Fruit fly (Drosophila melanogaster) whole organism, prepupa: Measurements from ENCODE around the gene for.

ENCODE experiments used
- Blimp-1 ChIP-seq: fragments of 200-800 bp; sonication (Bioruptor generic); optimal IDR thresholded peaks from 3 replicates; lab custom pipeline; 2017; ENCODE audit warnings: missing biosample characterization, missing genetic modification characterization, mild to moderate bottlenecking, moderate library complexity, missing genetic modification reagents
- CG10631 ChIP-seq: fragments of 200-800 bp; sonication (Bioruptor generic); optimal IDR thresholded peaks from 2 replicates; lab custom pipeline; 2016; ENCODE audit warnings: missing biosample characterization, missing genetic modification characterization
- CG10669 ChIP-seq: fragments of 200-800 bp; sonication (Bioruptor generic); optimal IDR thresholded peaks from 3 replicates; lab custom pipeline; 2018; ENCODE audit warnings: missing biosample characterization, mild to moderate bottlenecking, missing genetic modification characterization, moderate library complexity
- CG11294 ChIP-seq: fragments of 200-800 bp; sonication (Bioruptor generic); IDR thresholded peaks from 2 replicates; pipeline ENCODE4 v1.3.6; 2022; ENCODE audit warnings: missing biosample characterization, missing genetic modification characterization
- CG11762 ChIP-seq: fragments of 200-800 bp; sonication (Bioruptor generic); optimal IDR thresholded peaks from 3 replicates; lab custom pipeline; 2016; ENCODE audit warnings: missing biosample characterization, missing genetic modification characterization; ENCODE audit not compliant: insufficient read depth
- CG11902 ChIP-seq: fragments of 200-800 bp; sonication (Bioruptor generic); optimal IDR thresholded peaks from 3 replicates; lab custom pipeline; 2016; ENCODE audit warnings: missing biosample characterization, missing genetic modification characterization
- CG1621 ChIP-seq: fragments of 200-800 bp; sonication (Bioruptor generic); optimal IDR thresholded peaks from 3 replicates; lab custom pipeline; 2018; ENCODE audit warnings: missing biosample characterization, mild to moderate bottlenecking, missing genetic modification characterization
- CG16779 ChIP-seq: fragments of 200-800 bp; sonication (Bioruptor generic); optimal IDR thresholded peaks from 3 replicates; lab custom pipeline; 2017; ENCODE audit warnings: missing biosample characterization, mild to moderate bottlenecking, missing genetic modification characterization
- CG32006 ChIP-seq: fragments of 200-800 bp; sonication (Bioruptor generic); optimal IDR thresholded peaks from 3 replicates; lab custom pipeline; 2017; ENCODE audit warnings: missing biosample characterization, mild to moderate bottlenecking, missing genetic modification characterization
- CG4318 ChIP-seq: fragments of 200-800 bp; sonication (Bioruptor generic); optimal IDR thresholded peaks from 3 replicates; lab custom pipeline; 2017; ENCODE audit warnings: missing biosample characterization, mild to moderate bottlenecking, missing genetic modification characterization
- CG6276 ChIP-seq: fragments of 200-800 bp; sonication (Bioruptor generic); optimal IDR thresholded peaks from 2 replicates; lab custom pipeline; 2017; ENCODE audit warnings: missing biosample characterization, mild to moderate bottlenecking, missing genetic modification characterization
- CG6792 ChIP-seq: fragments of 200-800 bp; sonication (Bioruptor generic); optimal IDR thresholded peaks from 3 replicates; lab custom pipeline; 2016; ENCODE audit warnings: missing biosample characterization, missing genetic modification characterization
- CG6808 ChIP-seq: fragments of 200-800 bp; sonication (Bioruptor generic); optimal IDR thresholded peaks from 3 replicates; lab custom pipeline; 2017; ENCODE audit warnings: missing biosample characterization, missing genetic modification characterization, mild to moderate bottlenecking, moderate library complexity, missing genetic modification reagents
- CG6854 ChIP-seq: fragments of 200-800 bp; sonication (Bioruptor generic); optimal IDR thresholded peaks from 2 replicates; lab custom pipeline; 2017; ENCODE audit warnings: missing biosample characterization, mild to moderate bottlenecking, missing genetic modification characterization
- CG7368 ChIP-seq: fragments of 200-800 bp; sonication (Bioruptor generic); optimal IDR thresholded peaks from 3 replicates; lab custom pipeline; 2016; ENCODE audit warnings: missing biosample characterization, missing genetic modification characterization
- CG8119 ChIP-seq: fragments of 200-800 bp; sonication (Bioruptor generic); IDR thresholded peaks from 3 replicates; pipeline ENCODE4 v1.3.6; 2022; ENCODE audit warnings: missing biosample characterization, missing genetic modification characterization
- CG8319 ChIP-seq: fragments of 200-800 bp; sonication (Bioruptor generic); optimal IDR thresholded peaks from 3 replicates; lab custom pipeline; 2016; ENCODE audit warnings: missing biosample characterization, missing genetic modification characterization
- CG8632 ChIP-seq: fragments of 200-800 bp; sonication (Bioruptor generic); optimal IDR thresholded peaks from 3 replicates; lab custom pipeline; 2016; ENCODE audit warnings: missing biosample characterization, missing genetic modification characterization
- Eip75B ChIP-seq: fragments of 200-800 bp; sonication (Bioruptor generic); optimal IDR thresholded peaks from 3 replicates; lab custom pipeline; 2016; ENCODE audit warnings: missing biosample characterization, missing genetic modification characterization
- Eip78C ChIP-seq: fragments of 200-800 bp; sonication (Bioruptor generic); peaks from one replicate; lab custom pipeline; 2016; ENCODE audit warnings: missing biosample characterization, missing genetic modification characterization
- Eip93F ChIP-seq: fragments of 200-800 bp; sonication (Bioruptor generic); optimal IDR thresholded peaks from 2 replicates; lab custom pipeline; 2016; ENCODE audit warnings: missing biosample characterization, mild to moderate bottlenecking, missing genetic modification characterization
- Gug ChIP-seq: fragments of 200-800 bp; sonication (Bioruptor generic); IDR thresholded peaks from 2 replicates; pipeline ENCODE4 v1.3.6; 2022; ENCODE audit warnings: missing biosample characterization, missing genetic modification characterization
- Hr38 ChIP-seq: sonication (Bioruptor generic); optimal IDR thresholded peaks from 2 replicates; lab custom pipeline; 2016; ENCODE audit warnings: missing biosample characterization, missing genetic modification characterization
- Hr39 ChIP-seq: fragments of 200-800 bp; sonication (Bioruptor generic); optimal IDR thresholded peaks from 2 replicates; lab custom pipeline; 2016; ENCODE audit warnings: missing biosample characterization, missing genetic modification characterization
- Hr4 ChIP-seq: fragments of 200-800 bp; sonication (Bioruptor generic); optimal IDR thresholded peaks from 3 replicates; lab custom pipeline; 2016; ENCODE audit warnings: missing biosample characterization, missing genetic modification characterization
- OdsH ChIP-seq: fragments of 200-800 bp; sonication (Bioruptor generic); optimal IDR thresholded peaks from 3 replicates; lab custom pipeline; 2016; ENCODE audit warnings: missing biosample characterization, missing genetic modification characterization
- Smox ChIP-seq: fragments of 200-800 bp; sonication (Bioruptor generic); optimal IDR thresholded peaks from 3 replicates; lab custom pipeline; 2016; ENCODE audit warnings: missing biosample characterization, missing genetic modification characterization
- Sox102F ChIP-seq: fragments of 200-800 bp; sonication (Bioruptor generic); optimal IDR thresholded peaks from 2 replicates; lab custom pipeline; 2016; ENCODE audit warnings: missing biosample characterization, mild to moderate bottlenecking, missing genetic modification characterization
- Sox14 ChIP-seq: fragments of 200-800 bp; sonication (Bioruptor generic); optimal IDR thresholded peaks from 3 replicates; lab custom pipeline; 2016; ENCODE audit warnings: missing biosample characterization, missing genetic modification characterization
- Sox15 ChIP-seq: fragments of 200-800 bp; sonication (Bioruptor generic); optimal IDR thresholded peaks from 3 replicates; lab custom pipeline; 2016; ENCODE audit warnings: missing biosample characterization, missing genetic modification characterization
- achi ChIP-seq: fragments of 200-800 bp; sonication (Bioruptor generic); optimal IDR thresholded peaks from 3 replicates; lab custom pipeline; 2016; ENCODE audit warnings: missing biosample characterization, missing genetic modification characterization
- acj6 ChIP-seq: fragments of 200-800 bp; sonication (Bioruptor generic); optimal IDR thresholded peaks from 3 replicates; lab custom pipeline; 2016; ENCODE audit warnings: missing biosample characterization, missing genetic modification characterization
- cyc ChIP-seq: fragments of 200-800 bp; sonication (Bioruptor generic); optimal IDR thresholded peaks from 3 replicates; lab custom pipeline; 2016; ENCODE audit warnings: missing biosample characterization, missing genetic modification characterization
- dac ChIP-seq: fragments of 200-800 bp; sonication (Bioruptor generic); optimal IDR thresholded peaks from 2 replicates; lab custom pipeline; 2017; ENCODE audit warnings: missing biosample characterization, mild to moderate bottlenecking, missing genetic modification characterization
- dsx ChIP-seq: fragments of 200-800 bp; optimal IDR thresholded peaks from 3 replicates; lab custom pipeline; 2019; ENCODE audit warnings: missing biosample characterization, mild to moderate bottlenecking, missing genetic modification characterization, moderate library complexity; ENCODE audit not compliant: poor library complexity, severe bottlenecking
- eg ChIP-seq: fragments of 200-800 bp; sonication (Bioruptor generic); IDR thresholded peaks from 3 replicates; pipeline ENCODE4 v1.3.6; 2022; ENCODE audit warnings: missing biosample characterization, missing genetic modification characterization
- esn ChIP-seq: fragments of 200-800 bp; sonication (Bioruptor generic); optimal IDR thresholded peaks from 2 replicates; lab custom pipeline; 2016; ENCODE audit warnings: missing biosample characterization, mild to moderate bottlenecking, missing genetic modification characterization, moderate library complexity
- fd59A ChIP-seq: fragments of 200-800 bp; sonication (Bioruptor generic); optimal IDR thresholded peaks from 2 replicates; lab custom pipeline; 2017; ENCODE audit warnings: missing biosample characterization, mild to moderate bottlenecking, missing genetic modification characterization, missing genetic modification reagents
- fd85E ChIP-seq: fragments of 200-800 bp; sonication (Bioruptor generic); optimal IDR thresholded peaks from 3 replicates; lab custom pipeline; 2016; ENCODE audit warnings: missing biosample characterization, missing genetic modification characterization
- fkh ChIP-seq: fragments of 200-800 bp; sonication (Bioruptor generic); optimal IDR thresholded peaks from 3 replicates; lab custom pipeline; 2017; ENCODE audit warnings: missing biosample characterization, mild to moderate bottlenecking, missing genetic modification characterization, moderate library complexity
- lz ChIP-seq: fragments of 200-800 bp; sonication (Bioruptor generic); optimal IDR thresholded peaks from 3 replicates; lab custom pipeline; 2016; ENCODE audit warnings: missing biosample characterization, missing genetic modification characterization
- pdm3 ChIP-seq: fragments of 200-800 bp; sonication (Bioruptor generic); optimal IDR thresholded peaks from 3 replicates; lab custom pipeline; 2016; ENCODE audit warnings: missing biosample characterization, missing genetic modification characterization
- salr ChIP-seq, 2 experiments: fragments of 200-800 bp; sonication (Bioruptor generic); optimal IDR thresholded peaks; 3 replicates each; lab custom pipeline; 2016 to 2018; ENCODE audit warnings: missing biosample characterization in 2 of 2, missing genetic modification characterization in 2 of 2, mild to moderate bottlenecking in 1 of 2
- ss ChIP-seq, 2 experiments: fragments of 200-800 bp; sonication (Bioruptor generic); optimal IDR thresholded peaks; 2 replicates in 1 of 2; 3 replicates in 1 of 2; lab custom pipeline; 2017 to 2018; ENCODE audit warnings: mild to moderate bottlenecking in 2 of 2, missing biosample characterization in 2 of 2, missing genetic modification characterization in 2 of 2, moderate library complexity in 1 of 2
- svp ChIP-seq: fragments of 200-800 bp; sonication (Bioruptor generic); peaks from one replicate; lab custom pipeline; 2016; ENCODE audit warnings: missing biosample characterization, missing genetic modification characterization
- topi ChIP-seq: fragments of 200-800 bp; sonication (Bioruptor generic); optimal IDR thresholded peaks from 3 replicates; lab custom pipeline; 2016; ENCODE audit warnings: missing biosample characterization, missing genetic modification characterization
- vri ChIP-seq: fragments of 200-800 bp; sonication (Bioruptor generic); optimal IDR thresholded peaks from 3 replicates; lab custom pipeline; 2016; ENCODE audit warnings: missing biosample characterization, mild to moderate bottlenecking, missing genetic modification characterization

Gene for

dm6 chr2L:3573907-3574306 lies 82.8 kb downstream of the for start (continued):
- TF ChIP-seq Sox102F (GFP tag; lab: Kevin White, UChicago) (peak; percentile 3), salr (GFP tag; optimal IDR thresholded peaks at IDR 0.05; lab: Kevin White, UChicago) (peak; percentile 8 to 36), OdsH (peak; percentile 68), CG10631 (peak; percentile 52), CG7368 (GFP tag; lab: Kevin White, UChicago) (peak; percentile 40), fd85E (GFP tag; lab: Kevin White, UChicago) (no peak), ss (GFP tag; optimal IDR thresholded peaks at IDR 0.05; lab: Kevin White, UChicago) (no peak), CG10669 (GFP tag; lab: Kevin White, UChicago) (peak; percentile 28), dsx (peak; percentile 19), Eip75B (no peak), fkh (GFP tag; lab: Kevin White, UChicago) (peak; percentile 48), Hr4 (GFP tag; lab: Kevin White, UChicago) (peak; percentile 51), CG6808 (GFP tag; lab: Kevin White, UChicago) (no peak), CG4318 (GFP tag; lab: Kevin White, UChicago) (peak; percentile 52), CG16779 (no peak), CG6276 (GFP tag; lab: Kevin White, UChicago) (peak; percentile 33), CG8119 (GFP tag; lab: Robert Waterston, UW) (peak; percentile 61; the same call in 2 of the 3 replicates), svp (GFP tag; lab: Kevin White, UChicago) (no peak), CG11902 (GFP tag; lab: Kevin White, UChicago) (peak; percentile 42), CG8319 (GFP tag; lab: Kevin White, UChicago) (peak; percentile 23), Gug (GFP tag; lab: Robert Waterston, UW) (peak; percentile 76; the same call in 1 of the 2 replicates), Sox15 (GFP tag; lab: Kevin White, UChicago) (peak; percentile 14), CG11762 (no peak), CG32006 (GFP tag; lab: Kevin White, UChicago) (peak; percentile 64), Sox14 (GFP tag; lab: Kevin White, UChicago) (peak; percentile 56), cyc (GFP tag; lab: Kevin White, UChicago) (peak; percentile 41), Eip78C (GFP tag; lab: Kevin White, UChicago) (peak; percentile 75), eg (GFP tag; lab: Robert Waterston, UW) (peak; percentile 80), achi (GFP tag; lab: Kevin White, UChicago) (peak; percentile 59)

dm6 chr2L:3573172-3573755 lies 83.5 kb downstream of the for start:
- TF ChIP-seq Smox (GFP tag; lab: Kevin White, UChicago) (peak; percentile 45), CG11294 (GFP tag; lab: Robert Waterston, UW) (peak; percentile 38; the same call in 1 of the 2 replicates), fd59A (peak; percentile 25), CG10631 (peak; percentile 6), CG6792 (GFP tag; lab: Kevin White, UChicago) (peak; percentile 31), CG32006 (GFP tag; lab: Kevin White, UChicago) (peak; percentile 60), achi (GFP tag; lab: Kevin White, UChicago) (peak; percentile 22), dsx (no peak), Hr38 (GFP tag; lab: Kevin White, UChicago) (no peak), salr (GFP tag; optimal IDR thresholded peaks at IDR 0.05; lab: Kevin White, UChicago) (no peak), Eip93F (GFP tag; lab: Kevin White, UChicago) (no peak), CG1621 (tag; lab: Kevin White, UChicago) (no peak), Sox14 (GFP tag; lab: Kevin White, UChicago) (peak; percentile 50), lz (GFP tag; lab: Kevin White, UChicago) (peak; percentile 55), Blimp-1 (peak; percentile 35), Hr4 (GFP tag; lab: Kevin White, UChicago) (peak; percentile 51), vri (GFP tag; lab: Kevin White, UChicago) (peak; percentile 27), CG8632 (GFP tag; lab: Kevin White, UChicago) (peak; percentile 5), CG6854 (GFP tag; lab: Kevin White, UChicago) (no peak), Eip75B (peak; percentile 6), esn (GFP tag; lab: Kevin White, UChicago) (peak; percentile 50), acj6 (peak; percentile 49), dac (no peak), topi (GFP tag; lab: Kevin White, UChicago) (peak; percentile 56), ss (GFP tag; optimal IDR thresholded peaks at IDR 0.05; lab: Kevin White, UChicago) (no peak), CG10669 (GFP tag; lab: Kevin White, UChicago) (peak; percentile 48), pdm3 (GFP tag; lab: Kevin White, UChicago) (peak; percentile 48), Hr39 (peak; percentile 71), CG8319 (GFP tag; lab: Kevin White, UChicago) (no peak), Gug (GFP tag; lab: Robert Waterston, UW) (no peak), fd85E (GFP tag; lab: Kevin White, UChicago) (no peak), cyc (GFP tag; lab: Kevin White, UChicago) (peak; percentile 57)
